Worm (Caenorhabditis elegans) whole organism, midembryonic: ENCODE measurements around the gene C04E6.12.

Experiments used
- T22C8.4 ChIP-seq: fragments of 200-800 bp; sonication (Bioruptor generic); IDR thresholded peaks from 2 replicates; pipeline ENCODE4 v1.3.6; 2022; ENCODE audit warnings: missing genetic modification characterization, missing compliant biosample characterization
- cog-1 ChIP-seq: sonication (generic microtip); optimal IDR thresholded peaks from 2 replicates; lab custom pipeline; 2016; ENCODE audit warnings: missing genetic modification characterization, missing compliant biosample characterization
- flt-1 ChIP-seq: fragments of 200-800 bp; sonication (Bioruptor generic); IDR thresholded peaks from 2 replicates; pipeline ENCODE4 v1.3.6; 2022; ENCODE audit warnings: missing genetic modification characterization, missing compliant biosample characterization
- med-1 ChIP-seq: sonication (generic microtip); optimal IDR thresholded peaks from 2 replicates; lab custom pipeline; 2017; ENCODE audit warnings: missing genetic modification characterization, mild to moderate bottlenecking, missing compliant biosample characterization, antibody characterized with exemption, missing genetic modification reagents; ENCODE audit not compliant: insufficient read depth
- ref-1 ChIP-seq: fragments of 200-800 bp; sonication (Bioruptor generic); conservative IDR thresholded peaks from 2 replicates; pipeline ENCODE4 v1.3.6; 2022; ENCODE audit warnings: missing genetic modification reagents, missing genetic modification characterization, missing compliant biosample characterization
- tab-1 ChIP-seq: fragments of 200-800 bp; sonication (Bioruptor generic); IDR thresholded peaks from 2 replicates; pipeline ENCODE4 v1.3.6; 2022; ENCODE audit warnings: missing genetic modification characterization, missing compliant biosample characterization
- ztf-23 ChIP-seq: fragments of 200-800 bp; sonication (Bioruptor generic); IDR thresholded peaks from 2 replicates; pipeline ENCODE4 v1.3.6; 2022; ENCODE audit warnings: missing genetic modification reagents, missing genetic modification characterization, missing compliant biosample characterization
- ztf-29 ChIP-seq: fragments of 200-800 bp; sonication (Bioruptor generic); IDR thresholded peaks from 2 replicates; pipeline ENCODE4 v1.3.6; 2022; ENCODE audit warnings: missing genetic modification reagents, missing genetic modification characterization, missing compliant biosample characterization

ce11 chrV:5919887-5920286 is at the start of gene C04E6.12:
- TF ChIP-seq tab-1 (GFP tag; lab: Robert Waterston, UW), result no peak
- TF ChIP-seq ztf-29 (GFP tag; lab: Robert Waterston, UW), result no peak
- no peak for TF ChIP-seq cog-1
- TF ChIP-seq flt-1 (GFP tag; lab: Robert Waterston, UW), result no peak
- no peak for TF ChIP-seq T22C8.4
- TF ChIP-seq med-1 (GFP tag; lab: Kevin White, UChicago), result no peak
- no peak for TF ChIP-seq ref-1
- TF ChIP-seq ztf-23 (GFP tag; lab: Robert Waterston, UW), result no peak
